Fruit fly (Drosophila melanogaster) whole organism, embryonic: ENCODE results near the gene jv.

Source experiments
- BtbVII ChIP-seq: fragments of 200-800 bp; sonication (Bioruptor generic); optimal IDR thresholded peaks from 3 replicates; lab custom pipeline; 2017; ENCODE audit warnings: missing biosample characterization, mild to moderate bottlenecking, missing genetic modification characterization
- Bteb2 ChIP-seq: fragments of 200-800 bp; sonication (Bioruptor generic); optimal IDR thresholded peaks from 2 replicates; lab custom pipeline; 2016; ENCODE audit warnings: missing biosample characterization, missing genetic modification characterization
- CG10274 ChIP-seq: fragments of 200-800 bp; sonication (Bioruptor generic); optimal IDR thresholded peaks from 3 replicates; lab custom pipeline; 2017; ENCODE audit warnings: missing biosample characterization, mild to moderate bottlenecking, missing genetic modification characterization
- CG11695 ChIP-seq: fragments of 200-800 bp; sonication (Bioruptor generic); IDR thresholded peaks from 3 replicates; pipeline ENCODE4 v1.3.6; 2022; ENCODE audit warnings: missing biosample characterization, missing genetic modification characterization
- CG11723 ChIP-seq: fragments of 200-800 bp; sonication (Bioruptor generic); optimal IDR thresholded peaks from 2 replicates; lab custom pipeline; 2017; ENCODE audit warnings: missing biosample characterization, mild to moderate bottlenecking, missing genetic modification characterization
- CG12071 ChIP-seq: fragments of 200-800 bp; sonication (Bioruptor generic); optimal IDR thresholded peaks from 3 replicates; lab custom pipeline; 2018; ENCODE audit warnings: missing biosample characterization, mild to moderate bottlenecking, missing genetic modification characterization
- CG13123 ChIP-seq: fragments of 200-800 bp; sonication (Bioruptor generic); optimal IDR thresholded peaks from 2 replicates; lab custom pipeline; 2016; ENCODE audit warnings: missing biosample characterization, missing genetic modification characterization
- CG14014 ChIP-seq: fragments of 200-800 bp; sonication (Bioruptor generic); IDR thresholded peaks from 2 replicates; pipeline ENCODE4 v1.3.6; 2022; ENCODE audit warnings: missing biosample characterization, missing genetic modification characterization
- CG14667 ChIP-seq: fragments of 200-800 bp; sonication (Bioruptor generic); IDR thresholded peaks from 2 replicates; pipeline ENCODE4 v1.3.6; 2022; ENCODE audit warnings: missing biosample characterization, missing genetic modification characterization
- CG1602 ChIP-seq: fragments of 200-800 bp; sonication (Bioruptor generic); optimal IDR thresholded peaks from 3 replicates; lab custom pipeline; 2016; ENCODE audit warnings: missing biosample characterization, missing genetic modification characterization
- CG17612 ChIP-seq: fragments of 200-800 bp; sonication (Bioruptor generic); IDR thresholded peaks from 2 replicates; pipeline ENCODE4 v1.3.6; 2022; ENCODE audit warnings: missing biosample characterization, missing genetic modification characterization
- CG17829 ChIP-seq: fragments of 200-800 bp; optimal IDR thresholded peaks from 2 replicates; lab custom pipeline; 2019; ENCODE audit warnings: missing biosample characterization, mild to moderate bottlenecking, missing genetic modification characterization, moderate library complexity
- CG18011 ChIP-seq: fragments of 200-800 bp; sonication (Bioruptor generic); optimal IDR thresholded peaks from 2 replicates; lab custom pipeline; 2017; ENCODE audit warnings: missing biosample characterization, missing genetic modification characterization, mild to moderate bottlenecking, moderate library complexity, missing genotype
- CG2120 ChIP-seq: fragments of 200-800 bp; sonication (Bioruptor generic); optimal IDR thresholded peaks from 3 replicates; lab custom pipeline; 2016; ENCODE audit warnings: missing biosample characterization, missing genetic modification characterization
- CG2202 ChIP-seq: fragments of 200-800 bp; sonication (Bioruptor generic); optimal IDR thresholded peaks from 2 replicates; lab custom pipeline; 2018; ENCODE audit warnings: missing biosample characterization, mild to moderate bottlenecking, missing genetic modification characterization
- CG2889 ChIP-seq: fragments of 200-800 bp; sonication (Bioruptor generic); IDR thresholded peaks from 3 replicates; pipeline ENCODE4 v1.3.6; 2022; ENCODE audit warnings: missing biosample characterization, missing genetic modification characterization
- CG30020 ChIP-seq: fragments of 200-800 bp; optimal IDR thresholded peaks from 2 replicates; lab custom pipeline; 2019; ENCODE audit warnings: missing biosample characterization, mild to moderate bottlenecking, missing genetic modification characterization, moderate library complexity
- CG3281 ChIP-seq: fragments of 200-800 bp; sonication (Bioruptor generic); optimal IDR thresholded peaks from 3 replicates; lab custom pipeline; 2017; ENCODE audit warnings: missing biosample characterization, mild to moderate bottlenecking, missing genetic modification characterization
- CG33213 ChIP-seq: fragments of 200-800 bp; sonication (Bioruptor generic); optimal IDR thresholded peaks from 3 replicates; lab custom pipeline; 2016; ENCODE audit warnings: missing biosample characterization, missing genetic modification characterization
- CG3995 ChIP-seq: fragments of 200-800 bp; sonication (Bioruptor generic); optimal IDR thresholded peaks from 3 replicates; lab custom pipeline; 2016; ENCODE audit warnings: missing biosample characterization, missing genetic modification characterization
- CG4328 ChIP-seq: fragments of 200-800 bp; sonication (Bioruptor generic); optimal IDR thresholded peaks from 3 replicates; lab custom pipeline; 2017; ENCODE audit warnings: missing biosample characterization, missing genetic modification reagents, missing genetic modification characterization
- CG4360 ChIP-seq: fragments of 200-800 bp; sonication (Bioruptor generic); IDR thresholded peaks from 2 replicates; pipeline ENCODE4 v1.3.6; 2022; ENCODE audit warnings: missing biosample characterization, missing genetic modification characterization
- CG6254 ChIP-seq: fragments of 200-800 bp; sonication (Bioruptor generic); optimal IDR thresholded peaks from 3 replicates; lab custom pipeline; 2017; ENCODE audit warnings: mild to moderate bottlenecking, missing biosample characterization, missing genetic modification reagents, missing genetic modification characterization
- CG6791 ChIP-seq: fragments of 200-800 bp; sonication (Bioruptor generic); IDR thresholded peaks from 3 replicates; pipeline ENCODE4 v1.3.6; 2022; ENCODE audit warnings: missing biosample characterization, missing genetic modification characterization; ENCODE audit not compliant: partially characterized antibody
- CG7745 ChIP-seq: fragments of 200-800 bp; sonication (Bioruptor generic); optimal IDR thresholded peaks from 2 replicates; lab custom pipeline; 2018; ENCODE audit warnings: missing biosample characterization, mild to moderate bottlenecking, missing genetic modification characterization, moderate library complexity
- CG8089 ChIP-seq: fragments of 200-800 bp; sonication (Bioruptor generic); optimal IDR thresholded peaks from 3 replicates; lab custom pipeline; 2016; ENCODE audit warnings: missing biosample characterization, missing genetic modification characterization
- CG8290 ChIP-seq, 3 experiments: fragments of 200-800 bp; sonication (Bioruptor generic); optimal IDR thresholded peaks; 2 replicates each; lab custom pipeline; 2016 to 2019; ENCODE audit warnings: missing biosample characterization in 3 of 3, missing genetic modification characterization in 3 of 3, mild to moderate bottlenecking in 2 of 3, moderate library complexity in 1 of 3
- CG8478 ChIP-seq: fragments of >200 bp; optimal IDR thresholded peaks from 2 replicates; lab custom pipeline; 2018
- CG9609 ChIP-seq: fragments of 200-800 bp; sonication (Bioruptor generic); optimal IDR thresholded peaks from 3 replicates; lab custom pipeline; 2016; ENCODE audit warnings: missing biosample characterization, missing genetic modification characterization
- Dad ChIP-seq: fragments of 200-800 bp; sonication (Bioruptor generic); optimal IDR thresholded peaks from 3 replicates; lab custom pipeline; 2016; ENCODE audit warnings: missing biosample characterization, missing genetic modification characterization
- Dfd ChIP-seq, 2 experiments: fragments of >200 bp; optimal IDR thresholded peaks; 2 replicates each; lab custom pipeline; 2017; ENCODE audit warnings: missing biosample characterization in 2 of 2, missing genetic modification characterization in 2 of 2
- Drgx ChIP-seq: fragments of 200-800 bp; sonication (Bioruptor generic); IDR thresholded peaks from 2 replicates; pipeline ENCODE4 v1.3.6; 2022; ENCODE audit warnings: missing biosample characterization, missing genetic modification characterization
- Ets65A ChIP-seq: fragments of 200-800 bp; sonication (Bioruptor generic); peaks from one replicate; lab custom pipeline; 2016; ENCODE audit warnings: missing biosample characterization, missing genetic modification characterization
- Hey ChIP-seq: fragments of 200-800 bp; sonication (Bioruptor generic); optimal IDR thresholded peaks from 3 replicates; lab custom pipeline; 2018; ENCODE audit warnings: missing biosample characterization, mild to moderate bottlenecking, missing genetic modification characterization
- Mad ChIP-seq: fragments of 200-800 bp; sonication (Bioruptor generic); optimal IDR thresholded peaks from 2 replicates; lab custom pipeline; 2016; ENCODE audit warnings: missing biosample characterization, missing genetic modification characterization
- NFAT ChIP-seq: fragments of 200-800 bp; sonication (Bioruptor generic); IDR thresholded peaks from 2 replicates; pipeline ENCODE4 v1.3.6; 2022; ENCODE audit warnings: missing biosample characterization, missing genetic modification characterization
- Oli ChIP-seq: fragments of 200-800 bp; sonication (Bioruptor generic); optimal IDR thresholded peaks from 2 replicates; lab custom pipeline; 2018; ENCODE audit warnings: missing biosample characterization, mild to moderate bottlenecking, missing genetic modification characterization, moderate library complexity
- Sry-δ ChIP-seq: fragments of 200-800 bp; sonication (Bioruptor generic); optimal IDR thresholded peaks from 2 replicates; lab custom pipeline; 2016; ENCODE audit warnings: missing biosample characterization, missing genetic modification characterization
- abd-A ChIP-seq: fragments of 200-800 bp; sonication (Bioruptor generic); optimal IDR thresholded peaks from 3 replicates; lab custom pipeline; 2019; ENCODE audit warnings: missing biosample characterization, mild to moderate bottlenecking, missing genetic modification characterization, moderate library complexity
- ara ChIP-seq: fragments of 200-800 bp; sonication (Bioruptor generic); IDR thresholded peaks from 2 replicates; pipeline ENCODE4 v1.3.6; 2022; ENCODE audit warnings: missing biosample characterization, missing genetic modification characterization
- cato ChIP-seq: fragments of 200-800 bp; sonication (Bioruptor generic); optimal IDR thresholded peaks from 2 replicates; lab custom pipeline; 2016; ENCODE audit warnings: missing biosample characterization, missing genetic modification characterization, borderline replicate concordance
- crc ChIP-seq: fragments of 200-800 bp; sonication (Bioruptor generic); optimal IDR thresholded peaks from 2 replicates; lab custom pipeline; 2016; ENCODE audit warnings: missing biosample characterization, missing genetic modification characterization
- cwo ChIP-seq: fragments of 200-800 bp; sonication (Bioruptor generic); optimal IDR thresholded peaks from 3 replicates; lab custom pipeline; 2017; ENCODE audit warnings: missing biosample characterization, missing genetic modification characterization, mild to moderate bottlenecking, moderate library complexity, missing genetic modification reagents
- dati ChIP-seq: fragments of 200-800 bp; sonication (Bioruptor generic); IDR thresholded peaks from 2 replicates; pipeline ENCODE4 v1.3.6; 2022; ENCODE audit warnings: missing biosample characterization, missing genetic modification characterization
- dpn ChIP-seq, 2 experiments: fragments of 200-800 bp; sonication (Bioruptor generic); optimal IDR thresholded peaks; 3 replicates each; lab custom pipeline; 2016; ENCODE audit warnings: missing biosample characterization in 2 of 2, missing genetic modification characterization in 2 of 2
- ewg ChIP-seq: fragments of 200-800 bp; sonication (Bioruptor generic); optimal IDR thresholded peaks from 3 replicates; lab custom pipeline; 2017; ENCODE audit warnings: mild to moderate bottlenecking, missing biosample characterization, missing genetic modification reagents, missing genetic modification characterization
- grn ChIP-seq: fragments of 200-800 bp; sonication (Bioruptor generic); optimal IDR thresholded peaks from 3 replicates; lab custom pipeline; 2017; ENCODE audit warnings: missing biosample characterization, missing genetic modification characterization
- pho ChIP-seq: fragments of 200-800 bp; sonication (Bioruptor generic); optimal IDR thresholded peaks from 2 replicates; lab custom pipeline; 2016; ENCODE audit warnings: missing biosample characterization, missing genetic modification characterization
- ssp ChIP-seq: fragments of 200-800 bp; sonication (Bioruptor generic); IDR thresholded peaks from 2 replicates; pipeline ENCODE4 v1.3.6; 2022; ENCODE audit warnings: missing biosample characterization, missing genetic modification characterization
- tin ChIP-seq: fragments of 200-800 bp; sonication (Bioruptor generic); optimal IDR thresholded peaks from 3 replicates; lab custom pipeline; 2016; ENCODE audit warnings: missing biosample characterization, missing genetic modification characterization
- tx ChIP-seq: fragments of 200-800 bp; sonication (Bioruptor generic); optimal IDR thresholded peaks from 2 replicates; lab custom pipeline; 2016; ENCODE audit warnings: missing biosample characterization, missing genetic modification characterization

jv gene

dm6 chr3L:6550178-6550977, 38.9 kb downstream of the jv start, which contains the start of gene MCU (continued):
- TF ChIP-seq Dfd (GFP tag; optimal IDR thresholded peaks at IDR 0.05; lab: Kevin White, UChicago) = no peak
- TF ChIP-seq CG8089 (GFP tag; lab: Kevin White, UChicago) = no peak
- no peak for TF ChIP-seq CG13123 (GFP tag; lab: Kevin White, UChicago)
- TF ChIP-seq CG6254 = no peak
- no peak for TF ChIP-seq Mad (GFP tag; lab: Kevin White, UChicago)
- TF ChIP-seq NFAT (GFP tag; lab: Robert Waterston, UW) = no peak
- TF ChIP-seq crc (GFP tag; lab: Kevin White, UChicago) = no peak
- TF ChIP-seq Drgx (GFP tag; lab: Robert Waterston, UW) = no peak
- TF ChIP-seq CG10274 (GFP tag; lab: Kevin White, UChicago) = no peak
- TF ChIP-seq CG17829 = peak; percentile 3
- peak; percentile 58 for TF ChIP-seq CG33213 (GFP tag; lab: Kevin White, UChicago)
- no peak for TF ChIP-seq Dad (GFP tag; lab: Kevin White, UChicago)
- no peak for TF ChIP-seq dati
- no peak for TF ChIP-seq cato (GFP tag; lab: Kevin White, UChicago)
- TF ChIP-seq CG3995 (GFP tag; lab: Kevin White, UChicago) = peak; percentile 98
- TF ChIP-seq Oli (tag; lab: Kevin White, UChicago) = no peak
- peak; percentile 84 for TF ChIP-seq Sry-δ (GFP tag; lab: Kevin White, UChicago)
- TF ChIP-seq CG7745 (tag; lab: Kevin White, UChicago) = no peak
- TF ChIP-seq CG4328 (GFP tag; lab: Kevin White, UChicago) = no peak
- TF ChIP-seq tx = no peak
- TF ChIP-seq cwo (GFP tag; lab: Kevin White, UChicago) = peak; percentile 78
- TF ChIP-seq CG30020 (tag; lab: Kevin White, UChicago) = no peak
- TF ChIP-seq BtbVII = peak; percentile 35
- TF ChIP-seq dpn (GFP tag; optimal IDR thresholded peaks at IDR 0.05; lab: Kevin White, UChicago) = peak in 1 of 2 experiments; percentile 24
- TF ChIP-seq CG17612 (GFP tag; lab: Robert Waterston, UW) = no peak
- no peak for TF ChIP-seq CG11695
- TF ChIP-seq grn (GFP tag; lab: Kevin White, UChicago) = no peak
- no peak for TF ChIP-seq CG4360 (GFP tag; lab: Robert Waterston, UW)
- TF ChIP-seq CG2889 (GFP tag; lab: Robert Waterston, UW) = no peak
- TF ChIP-seq Hey (tag; lab: Kevin White, UChicago) = no peak
- TF ChIP-seq CG2120 (GFP tag; lab: Kevin White, UChicago) = no peak
- TF ChIP-seq CG2202 = no peak
- TF ChIP-seq Bteb2 = no peak
- TF ChIP-seq ara (GFP tag; lab: Robert Waterston, UW) = no peak
- no peak for TF ChIP-seq pho (GFP tag; lab: Kevin White, UChicago)
- TF ChIP-seq ewg = peak; percentile 13
- TF ChIP-seq CG8478 (lab: Kevin White, UChicago) = no peak
- TF ChIP-seq CG14014 (GFP tag; lab: Robert Waterston, UW) = no peak
- TF ChIP-seq CG12071 (GFP tag; lab: Kevin White, UChicago) = no peak
- TF ChIP-seq CG8290 (GFP tag; optimal IDR thresholded peaks at IDR 0.05; lab: Kevin White, UChicago) = no peak
- TF ChIP-seq CG8290 (tag; optimal IDR thresholded peaks at IDR 0.05; lab: Kevin White, UChicago) = peak in 1 of 2 experiments; percentile 18
- no peak for TF ChIP-seq abd-A (tag; lab: Kevin White, UChicago)
- TF ChIP-seq CG18011 (GFP tag; lab: Kevin White, UChicago) = no peak
- peak; percentile 88 for TF ChIP-seq Ets65A (GFP tag; lab: Kevin White, UChicago)
- TF ChIP-seq CG6791 = peak; percentile 97
- no peak for TF ChIP-seq CG11723 (GFP tag; lab: Kevin White, UChicago)
- TF ChIP-seq CG9609 (GFP tag; lab: Kevin White, UChicago) = no peak
- TF ChIP-seq tin (GFP tag; lab: Kevin White, UChicago) = no peak
- peak; percentile 7 for TF ChIP-seq CG3281 (GFP tag; lab: Kevin White, UChicago)
- TF ChIP-seq ssp (GFP tag; lab: Robert Waterston, UW) = no peak
- no peak for TF ChIP-seq CG14667 (GFP tag; lab: Robert Waterston, UW)
- TF ChIP-seq CG1602 (GFP tag; lab: Kevin White, UChicago) = peak; percentile 5
